Worm (Caenorhabditis elegans): ENCODE results near the gene F09B12.5.

DNA sequence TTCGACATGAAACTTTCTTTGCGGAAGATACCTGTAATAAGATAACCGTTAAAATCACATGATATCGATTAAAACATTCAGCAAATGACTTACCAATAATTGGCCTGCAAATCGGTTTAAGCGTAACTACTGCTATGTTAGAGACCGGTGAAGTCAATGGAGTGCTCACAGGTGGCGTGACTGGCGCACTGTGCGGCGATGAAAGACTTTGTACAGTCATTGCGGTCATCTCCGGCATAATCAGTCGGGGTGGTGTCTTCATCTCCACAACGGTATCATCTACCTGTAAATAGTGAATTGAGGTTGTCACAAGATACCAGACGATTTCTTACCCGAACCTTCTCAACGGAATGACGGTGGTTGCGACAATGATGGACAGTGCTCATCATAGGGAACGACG lies 7.6 kb upstream of the F09B12.5 start:
- TF ChIP-seq ceh-36 (tag; optimal IDR thresholded peaks at IDR 0.05) (no peak), F13C5.2 (tag; optimal IDR thresholded peaks at IDR 0.05) (no peak), ama-1 (optimal IDR thresholded peaks at IDR 0.05) (no peak), sea-1 (GFP tag; conservative IDR thresholded peaks at IDR 0.05) (no peak), tra-4 (tag; optimal IDR thresholded peaks at IDR 0.05) (no peak), ceh-13 (GFP tag; optimal IDR thresholded peaks at IDR 0.05) (no peak), tbx-37 (GFP tag; conservative IDR thresholded peaks at IDR 0.05) (no peak), ets-7 (tag; optimal IDR thresholded peaks at IDR 0.05) (no peak), hmg-4 (GFP tag; optimal IDR thresholded peaks at IDR 0.05) (no peak), tbx-11 (GFP tag; IDR thresholded peaks at IDR 0.05) (no peak), flt-1 (GFP tag; IDR thresholded peaks at IDR 0.05) (no peak), pes-1 (GFP tag; IDR thresholded peaks at IDR 0.05) (no peak), scrt-1 (GFP tag; IDR thresholded peaks at IDR 0.05) (no peak)
